Worm (Caenorhabditis elegans): ENCODE data around the gene F59E12.3.

F59E12.3 gene

DNA sequence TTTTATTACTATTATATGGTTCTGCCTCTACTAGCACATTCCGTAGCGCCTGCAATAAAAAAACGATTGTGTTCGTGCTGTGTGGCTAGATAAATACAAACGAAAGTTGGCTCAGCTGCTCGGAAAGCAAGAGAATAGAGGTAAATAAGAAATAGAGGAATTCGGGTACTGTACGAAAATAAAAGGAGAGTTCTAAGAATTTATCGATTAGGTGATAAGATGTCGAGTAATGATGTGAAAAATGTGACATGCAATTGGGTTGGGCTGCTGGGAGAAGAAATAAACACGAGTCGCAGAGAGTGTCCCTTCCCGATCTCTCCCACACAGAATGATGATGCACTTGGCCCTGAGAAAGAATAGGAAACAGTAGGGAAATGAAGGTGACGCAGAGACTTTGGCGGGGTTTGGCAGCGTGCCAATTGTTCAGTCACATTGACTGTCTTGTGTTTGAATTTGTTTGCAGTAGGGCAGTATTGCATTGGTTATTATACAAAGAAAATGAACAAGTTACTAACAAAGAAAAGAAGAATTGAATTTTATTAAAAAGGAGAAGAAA is 44.7 kb upstream of the F59E12.3 start, which contains the start of gene cdc-14 (continued):
- TF ChIP-seq spr-3 (GFP tag; optimal IDR thresholded peaks at IDR 0.05) (no peak), tag-97 (GFP tag; IDR thresholded peaks at IDR 0.05) (no peak), pha-4 (GFP tag; IDR thresholded peaks at IDR 0.05) (no peak), pha-4 (tag; optimal IDR thresholded peaks at IDR 0.05) (peak; percentile 13), sdz-12 (GFP tag; optimal IDR thresholded peaks at IDR 0.05) (no peak), dmd-9 (GFP tag; IDR thresholded peaks at IDR 0.05) (no peak), attf-4 (tag; optimal IDR thresholded peaks at IDR 0.05) (no peak), mes-2 (tag; optimal IDR thresholded peaks at IDR 0.05; ENCODE audit: poor library complexity, severe bottlenecking) (peak; percentile 62), Y105C5A.15 (GFP tag; IDR thresholded peaks at IDR 0.05) (no peak), spr-1 (tag; optimal IDR thresholded peaks at IDR 0.05) (no peak), nhr-42 (GFP tag; IDR thresholded peaks at IDR 0.05) (no peak), lsy-2 (tag; optimal IDR thresholded peaks at IDR 0.05) (peak; percentile 9 to 80), nhr-102 (tag; optimal IDR thresholded peaks at IDR 0.05) (no peak)

DNA sequence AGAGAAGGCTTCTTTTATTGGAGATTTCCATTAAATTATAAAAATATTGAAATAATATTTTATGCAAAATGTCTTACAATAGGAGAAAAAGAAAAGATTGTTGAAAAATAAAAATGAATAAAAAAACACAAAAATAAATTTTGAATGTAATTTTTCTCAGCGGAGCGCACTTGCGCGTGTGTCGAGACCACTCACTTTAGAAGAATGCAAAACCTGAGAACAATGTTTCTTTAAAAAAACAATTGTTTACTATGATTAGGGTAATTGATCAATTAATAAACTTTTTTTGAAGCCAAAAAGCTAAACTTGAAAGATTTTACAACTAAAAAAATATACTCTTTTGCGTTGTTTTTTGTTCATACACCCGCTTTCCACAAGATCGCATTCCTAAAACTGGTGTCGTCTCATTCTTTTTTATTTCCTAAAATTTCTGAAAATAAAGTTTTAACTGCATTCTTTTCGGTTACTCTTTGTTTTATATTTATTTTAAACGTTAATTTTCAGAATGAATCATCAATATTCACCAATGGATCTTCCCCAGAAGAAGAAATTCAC is 43.9 kb upstream of the F59E12.3 start, which contains the start of gene ttc-4:
TSS of gene ttc-4 (plus strand) at position 505 of the 555 bp plus-strand sequence.
- TF ChIP-seq lin-13 (GFP tag; optimal IDR thresholded peaks at IDR 0.05) (peak; percentile 31), madf-9 (GFP tag; conservative IDR thresholded peaks at IDR 0.05) (no peak), daf-12 (tag; optimal IDR thresholded peaks at IDR 0.05) (no peak), nhr-28 (tag; optimal IDR thresholded peaks at IDR 0.05) (peak; percentile 39), fos-1 (tag; optimal IDR thresholded peaks at IDR 0.05) (no peak), arid-1 (GFP tag; conservative IDR thresholded peaks at IDR 0.05) (no peak), T20F7.1 (GFP tag; optimal IDR thresholded peaks at IDR 0.05) (peak; percentile 25), dve-1 (tag; optimal IDR thresholded peaks at IDR 0.05; ENCODE audit: insufficient read depth) (peak; percentile 54), gei-8 (GFP tag; optimal IDR thresholded peaks at IDR 0.05) (no peak), lin-38 (GFP tag; IDR thresholded peaks at IDR 0.05) (peak; percentile 91), rbr-2 (tag; optimal IDR thresholded peaks at IDR 0.05) (peak; percentile 18), nhr-77 (tag; optimal IDR thresholded peaks at IDR 0.05) (peak; percentile 62), tag-97 (GFP tag; IDR thresholded peaks at IDR 0.05) (no peak), dpl-1 (GFP tag; optimal IDR thresholded peaks at IDR 0.05) (peak; percentile 39), daf-8 (GFP tag; IDR thresholded peaks at IDR 0.05) (no peak), lim-7 (GFP tag; IDR thresholded peaks at IDR 0.05) (no peak), unc-130 (GFP tag; optimal IDR thresholded peaks at IDR 0.05) (peak; percentile 64), mdl-1 (tag; optimal IDR thresholded peaks at IDR 0.05) (peak in 1 of 2 experiments; percentile 0), zfp-3 (GFP tag; conservative IDR thresholded peaks at IDR 0.05) (no peak), hlh-30 (tag; optimal IDR thresholded peaks at IDR 0.05; ENCODE audit: insufficient read depth) (peak; percentile 43), D1046.2 (GFP tag; IDR thresholded peaks at IDR 0.05) (no peak), ZK546.5 (tag; optimal IDR thresholded peaks at IDR 0.05) (no peak), unc-62 (GFP tag; optimal IDR thresholded peaks at IDR 0.05 in 1 of 2) (peak in 1 of 2 experiments; percentile 21), unc-62 (tag; optimal IDR thresholded peaks at IDR 0.05) (no peak), hif-1 (tag; optimal IDR thresholded peaks at IDR 0.05) (peak in 1 of 2 experiments; percentile 82), mes-2 (tag; optimal IDR thresholded peaks at IDR 0.05; ENCODE audit: poor library complexity, severe bottlenecking) (peak; percentile 77), lsy-2 (tag; optimal IDR thresholded peaks at IDR 0.05) (peak in 1 of 2 experiments; percentile 64), mep-1 (tag; optimal IDR thresholded peaks at IDR 0.05) (peak; percentile 25)

ce11 chrII:5596247-5596646 is 41.9 kb upstream of the F59E12.3 start, which contains the start of gene C17G10.1:
C17G10.1 (plus strand) TSS chrII:5596547.
- TF ChIP-seq nhr-11 (tag; optimal IDR thresholded peaks at IDR 0.05): no peak
- TF ChIP-seq F44E2.7 (GFP tag; IDR thresholded peaks at IDR 0.05): no peak
- no peak for TF ChIP-seq nhr-25 (tag; optimal IDR thresholded peaks at IDR 0.05; ENCODE audit: borderline replicate concordance, insufficient read depth)
- TF ChIP-seq ceh-28 (tag; optimal IDR thresholded peaks at IDR 0.05): no peak
- no peak for TF ChIP-seq lsy-2 (tag; optimal IDR thresholded peaks at IDR 0.05)
- TF ChIP-seq gei-8 (GFP tag; optimal IDR thresholded peaks at IDR 0.05): no peak
- no peak for TF ChIP-seq F10B5.3 (tag; optimal IDR thresholded peaks at IDR 0.05)
- no peak for TF ChIP-seq duxl-1 (tag; optimal IDR thresholded peaks at IDR 0.05; ENCODE audit: poor library complexity)
- TF ChIP-seq nhr-28 (tag; optimal IDR thresholded peaks at IDR 0.05): no peak
- TF ChIP-seq aly-2 (tag; optimal IDR thresholded peaks at IDR 0.05): no peak
- TF ChIP-seq madf-5 (GFP tag; IDR thresholded peaks at IDR 0.05): no peak
- TF ChIP-seq Y48G9A.11 (GFP tag; IDR thresholded peaks at IDR 0.05): no peak
- TF ChIP-seq D1046.2 (GFP tag; IDR thresholded peaks at IDR 0.05): no peak
- no peak for TF ChIP-seq madf-9 (GFP tag; conservative IDR thresholded peaks at IDR 0.05)
- no peak for TF ChIP-seq tag-97 (GFP tag; IDR thresholded peaks at IDR 0.05)
- TF ChIP-seq lin-1 (GFP tag; IDR thresholded peaks at IDR 0.05): no peak
